Worm (Caenorhabditis elegans) whole organism, young adult: ENCODE measurements around the gene T24H10.5.

Experiments used
- B0019.2 ChIP-seq: fragments of 200-800 bp; sonication (Bioruptor generic); conservative IDR thresholded peaks from 2 replicates; pipeline ENCODE4 v1.3.6; 2022; ENCODE audit warnings: missing genetic modification reagents, missing genetic modification characterization, missing compliant biosample characterization
- B0261.1 ChIP-seq: sonication (generic microtip); optimal IDR thresholded peaks from 2 replicates; lab custom pipeline; 2016; ENCODE audit warnings: mild to moderate bottlenecking, missing genetic modification characterization, moderate library complexity, missing compliant biosample characterization
- B0336.3 ChIP-seq: fragments of 200-800 bp; sonication (Bioruptor generic); IDR thresholded peaks from 2 replicates; pipeline ENCODE4 v1.3.6; 2022; ENCODE audit warnings: missing genetic modification characterization, missing compliant biosample characterization
- F52B5.7 ChIP-seq: sonication (generic microtip); optimal IDR thresholded peaks from 2 replicates; lab custom pipeline; 2016; ENCODE audit warnings: mild to moderate bottlenecking, missing genetic modification characterization, missing compliant biosample characterization
- F57A8.1 ChIP-seq: fragments of 200-800 bp; sonication (Bioruptor generic); optimal IDR thresholded peaks from 2 replicates; lab custom pipeline; 2018; ENCODE audit warnings: mild to moderate bottlenecking, missing genetic modification characterization, moderate library complexity, missing compliant biosample characterization
- F57C9.4 ChIP-seq: sonication (generic microtip); optimal IDR thresholded peaks from 2 replicates; lab custom pipeline; 2017; ENCODE audit warnings: mild to moderate bottlenecking, missing genetic modification characterization, missing compliant biosample characterization
- T07F8.4 ChIP-seq: sonication (generic microtip); optimal IDR thresholded peaks from 2 replicates; lab custom pipeline; 2016; ENCODE audit warnings: mild to moderate bottlenecking, missing genetic modification characterization, moderate library complexity, missing compliant biosample characterization
- Y53G8AR.9 ChIP-seq: fragments of 200-800 bp; sonication (Bioruptor generic); conservative IDR thresholded peaks from 2 replicates; pipeline ENCODE4 v1.3.6; 2022; ENCODE audit warnings: missing genetic modification reagents, missing genetic modification characterization, missing compliant biosample characterization
- Y95B8A.8 ChIP-seq: fragments of 200-800 bp; sonication (Bioruptor generic); IDR thresholded peaks from 2 replicates; pipeline ENCODE4 v1.3.6; 2022; ENCODE audit warnings: missing genetic modification reagents, missing genetic modification characterization, missing compliant biosample characterization
- ZK185.1 ChIP-seq: sonication (generic microtip); optimal IDR thresholded peaks from 2 replicates; lab custom pipeline; 2016; ENCODE audit warnings: mild to moderate bottlenecking, missing genetic modification characterization, missing compliant biosample characterization; ENCODE audit not compliant: poor library complexity, severe bottlenecking
- cebp-1 ChIP-seq, 2 experiments: fragments of 200-800 bp in 1 of 2; sonication (Bioruptor generic) in 1 of 2; sonication (generic microtip) in 1 of 2; IDR thresholded peaks in 1 of 2; optimal IDR thresholded peaks in 1 of 2; 2 replicates each; pipeline versions ENCODE4 v1.3.6 to Lab custom; 2017 to 2022; ENCODE audit warnings: missing compliant biosample characterization in 2 of 2, missing genetic modification characterization in 2 of 2, mild to moderate bottlenecking in 1 of 2, missing genetic modification reagents in 1 of 2, moderate library complexity in 1 of 2
- ceh-40 ChIP-seq: fragments of 200-800 bp; sonication (Bioruptor generic); IDR thresholded peaks from 2 replicates; pipeline ENCODE4 v1.3.6; 2022; ENCODE audit warnings: missing genetic modification characterization, missing compliant biosample characterization
- ceh-58 ChIP-seq: fragments of 200-800 bp; sonication (Bioruptor generic); IDR thresholded peaks from 2 replicates; pipeline ENCODE4 v1.3.6; 2022; ENCODE audit warnings: missing genetic modification characterization, missing compliant biosample characterization
- chd-7 ChIP-seq: sonication (generic microtip); optimal IDR thresholded peaks from 2 replicates; lab custom pipeline; 2016; ENCODE audit warnings: mild to moderate bottlenecking, missing genetic modification characterization, moderate library complexity, missing compliant biosample characterization
- efl-1 ChIP-seq: fragments of 150-350 bp; optimal IDR thresholded peaks from 2 replicates; lab custom pipeline; 2014; ENCODE audit warnings: missing biosample characterization, missing genetic modification reagents, missing genetic modification characterization
- egl-18 ChIP-seq: fragments of 200-800 bp; sonication (Bioruptor generic); IDR thresholded peaks from 2 replicates; pipeline ENCODE4 v1.3.6; 2022; ENCODE audit warnings: missing genetic modification reagents, missing genetic modification characterization, missing compliant biosample characterization
- fkh-3 ChIP-seq: sonication (generic microtip); optimal IDR thresholded peaks from 2 replicates; lab custom pipeline; 2016; ENCODE audit warnings: mild to moderate bottlenecking, missing genetic modification characterization, missing compliant biosample characterization
- lag-1 ChIP-seq: fragments of 200-800 bp; sonication (Bioruptor generic); IDR thresholded peaks from 2 replicates; pipeline ENCODE4 v1.3.6; 2022; ENCODE audit warnings: missing genetic modification reagents, missing genetic modification characterization, missing compliant biosample characterization
- lin-40 ChIP-seq: sonication (generic microtip); optimal IDR thresholded peaks from 2 replicates; lab custom pipeline; 2016; ENCODE audit warnings: missing genetic modification characterization, mild to moderate bottlenecking, missing compliant biosample characterization, missing genotype, missing genetic modification reagents
- lsy-27 ChIP-seq: sonication (generic microtip); optimal IDR thresholded peaks from 2 replicates; lab custom pipeline; 2017; ENCODE audit warnings: missing genetic modification characterization, mild to moderate bottlenecking, missing compliant biosample characterization, antibody characterized with exemption, missing genotype, borderline replicate concordance; ENCODE audit not compliant: insufficient read depth
- madf-3 ChIP-seq: fragments of 200-800 bp; sonication (Bioruptor generic); IDR thresholded peaks from 2 replicates; pipeline ENCODE4 v1.3.6; 2022; ENCODE audit warnings: missing genetic modification reagents, missing genetic modification characterization, missing compliant biosample characterization
- madf-6 ChIP-seq: fragments of 200-800 bp; sonication (Bioruptor generic); IDR thresholded peaks from 2 replicates; pipeline ENCODE4 v1.3.6; 2022; ENCODE audit warnings: missing genetic modification reagents, missing genetic modification characterization, missing compliant biosample characterization
- mel-28 ChIP-seq: sonication (generic microtip); optimal IDR thresholded peaks from 2 replicates; lab custom pipeline; 2016; ENCODE audit warnings: borderline replicate concordance, mild to moderate bottlenecking, missing genetic modification characterization, missing compliant biosample characterization
- mes-4 ChIP-seq: sonication (generic microtip); optimal IDR thresholded peaks from 2 replicates; lab custom pipeline; 2016; ENCODE audit warnings: missing genotype, missing genetic modification characterization, missing compliant biosample characterization
- nfya-1 ChIP-seq: sonication (generic microtip); optimal IDR thresholded peaks from 2 replicates; lab custom pipeline; 2017; ENCODE audit warnings: antibody characterized with exemption, missing compliant biosample characterization, missing genetic modification characterization, borderline replicate concordance; ENCODE audit not compliant: insufficient read depth
- nhr-179 ChIP-seq: sonication (generic microtip); optimal IDR thresholded peaks from 2 replicates; lab custom pipeline; 2016; ENCODE audit warnings: mild to moderate bottlenecking, missing genetic modification characterization, missing compliant biosample characterization
- pbrm-1 ChIP-seq: fragments of 200-800 bp; sonication (Bioruptor generic); IDR thresholded peaks from 2 replicates; pipeline ENCODE4 v1.3.6; 2022; ENCODE audit warnings: missing genetic modification reagents, missing genetic modification characterization, missing compliant biosample characterization
- repo-1 ChIP-seq: sonication (generic microtip); optimal IDR thresholded peaks from 2 replicates; lab custom pipeline; 2017; ENCODE audit warnings: mild to moderate bottlenecking, missing genetic modification characterization, missing compliant biosample characterization
- sdz-38 ChIP-seq: sonication (generic microtip); optimal IDR thresholded peaks from 2 replicates; lab custom pipeline; 2016; ENCODE audit warnings: missing genotype, missing genetic modification characterization, missing compliant biosample characterization
- somi-1 ChIP-seq: fragments of 200-800 bp; sonication (Bioruptor generic); optimal IDR thresholded peaks from 2 replicates; lab custom pipeline; 2018; ENCODE audit warnings: mild to moderate bottlenecking, missing genetic modification characterization, missing compliant biosample characterization
- tlf-1 ChIP-seq: fragments of 200-800 bp; sonication (Bioruptor generic); optimal IDR thresholded peaks from 2 replicates; lab custom pipeline; 2018; ENCODE audit warnings: mild to moderate bottlenecking, missing genetic modification characterization, missing compliant biosample characterization
- unc-130 ChIP-seq: sonication (generic microtip); optimal IDR thresholded peaks from 2 replicates; lab custom pipeline; 2016; ENCODE audit warnings: missing genetic modification reagents, missing genetic modification characterization, missing compliant biosample characterization
- xnd-1 ChIP-seq: sonication (generic microtip); optimal IDR thresholded peaks from 2 replicates; lab custom pipeline; 2016; ENCODE audit warnings: missing genotype, missing genetic modification reagents, missing genetic modification characterization, missing compliant biosample characterization
- ztf-25 ChIP-seq: fragments of 200-800 bp; sonication (Bioruptor generic); IDR thresholded peaks from 2 replicates; pipeline ENCODE4 v1.3.6; 2022; ENCODE audit warnings: missing genetic modification reagents, missing genetic modification characterization, missing compliant biosample characterization
- ztf-28 ChIP-seq: fragments of 200-800 bp; sonication (Bioruptor generic); IDR thresholded peaks from 2 replicates; pipeline ENCODE4 v1.3.6; 2022; ENCODE audit warnings: missing genetic modification reagents, missing genetic modification characterization, missing compliant biosample characterization

Gene T24H10.5

ce11 chrII:9117789-9118242, 16.9 kb downstream of the T24H10.5 start (continued):
- TF ChIP-seq mel-28 (tag; lab: Kevin White, UChicago) (no peak), ztf-28 (GFP tag; lab: Robert Waterston, UW) (no peak), lin-40 (tag; lab: Kevin White, UChicago) (peak; percentile 10), pbrm-1 (no peak)

- TF ChIP-seq mes-4 (no peak), ZK185.1 (tag; lab: Kevin White, UChicago) (peak; percentile 42)
- TF ChIP-seq, all 124 proteins: peak for 1
Observed at ce11 chrII:9120329-9120728, 19.4 kb downstream of the T24H10.5 start.

ce11 chrII:9120813-9121554, 20.1 kb downstream of the T24H10.5 start:
- TF ChIP-seq repo-1 (tag; lab: Kevin White, UChicago), result no peak
- TF ChIP-seq lag-1 (GFP tag; lab: Robert Waterston, UW), result no peak
- TF ChIP-seq tlf-1 (GFP tag; lab: Kevin White, UChicago), result no peak
- no peak for TF ChIP-seq F57C9.4 (tag; lab: Kevin White, UChicago)
- TF ChIP-seq F52B5.7 (tag; lab: Kevin White, UChicago), result no peak
- no peak for TF ChIP-seq lsy-27 (tag; lab: Kevin White, UChicago)
- no peak for TF ChIP-seq nhr-179 (tag; lab: Kevin White, UChicago)
- no peak for TF ChIP-seq ceh-40 (GFP tag; lab: Robert Waterston, UW)
- TF ChIP-seq madf-6 (GFP tag; lab: Robert Waterston, UW), result no peak
- TF ChIP-seq efl-1 (GFP tag; lab: Kevin White, UChicago), result no peak
- TF ChIP-seq ztf-25 (GFP tag; lab: Robert Waterston, UW), result no peak
- no peak for TF ChIP-seq B0336.3 (GFP tag; lab: Robert Waterston, UW)
- TF ChIP-seq sdz-38 (tag; lab: Kevin White, UChicago), result no peak
- TF ChIP-seq egl-18, result no peak
- TF ChIP-seq Y95B8A.8, result no peak
- no peak for TF ChIP-seq T07F8.4 (tag; lab: Kevin White, UChicago)

DNA sequence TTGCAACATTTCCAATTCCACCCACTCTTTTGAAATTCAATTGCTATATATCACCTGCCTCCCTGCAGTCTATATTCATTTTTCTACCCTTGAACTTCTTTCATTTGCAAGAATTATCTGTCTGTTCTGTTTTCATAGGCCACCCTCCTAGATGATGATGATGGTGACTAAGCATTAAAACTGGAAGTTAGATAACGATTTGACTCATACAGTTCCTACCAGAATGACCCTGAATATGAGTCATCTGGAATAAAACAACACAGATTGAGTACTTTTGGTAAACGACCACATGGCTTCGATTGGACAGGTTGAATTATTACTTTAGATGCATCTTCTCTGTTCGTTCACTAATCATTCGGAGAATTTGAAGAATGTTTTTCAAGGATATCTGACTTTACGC, 23.5 kb downstream of the T24H10.5 start:
- no peak for TF ChIP-seq somi-1 (GFP tag; lab: Kevin White, UChicago)
- TF ChIP-seq madf-3 (GFP tag; lab: Robert Waterston, UW), result no peak
- TF ChIP-seq Y95B8A.8, result no peak
- no peak for TF ChIP-seq chd-7 (tag; lab: Kevin White, UChicago)
- no peak for TF ChIP-seq B0261.1
- no peak for TF ChIP-seq nfya-1 (tag; lab: Kevin White, UChicago)
- no peak for TF ChIP-seq ceh-58 (GFP tag; lab: Robert Waterston, UW)
- no peak for TF ChIP-seq unc-130
- TF ChIP-seq B0336.3 (GFP tag; lab: Robert Waterston, UW), result no peak
- TF ChIP-seq Y53G8AR.9 (GFP tag; lab: Robert Waterston, UW), result no peak
- TF ChIP-seq xnd-1, result no peak
- TF ChIP-seq F57A8.1 (GFP tag; lab: Kevin White, UChicago), result no peak
- no peak for TF ChIP-seq fkh-3 (tag; lab: Kevin White, UChicago)
- TF ChIP-seq ceh-40 (GFP tag; lab: Robert Waterston, UW), result no peak
- no peak for TF ChIP-seq B0019.2 (GFP tag; lab: Robert Waterston, UW)
- TF ChIP-seq lsy-27 (tag; lab: Kevin White, UChicago), result no peak
- TF ChIP-seq cebp-1 (GFP tag; IDR thresholded peaks at IDR 0.05; lab: Robert Waterston, UW), result no peak
- no peak for TF ChIP-seq cebp-1 (tag; optimal IDR thresholded peaks at IDR 0.05; lab: Kevin White, UChicago)
